Fruit fly (Drosophila melanogaster) Kc167 (cell line): ENCODE measurements around the gene CG9682.

Experiments
- Sin3A ChIP-seq: fragments of >200 bp; optimal IDR thresholded peaks from 2 replicates; lab custom pipeline; 2018; ENCODE audit warnings: missing external identifiers
- ttk ChIP-seq: sonication (Bioruptor generic); optimal IDR thresholded peaks from 2 replicates; lab custom pipeline; 2017; ENCODE audit warnings: missing external identifiers

- no peak for TF ChIP-seq ttk (lab: Kevin White, UChicago)
- no peak for TF ChIP-seq Sin3A
Observed at dm6 chr3R:30270318-30271119, 19.8 kb downstream of the CG9682 start.
